Fruit fly (Drosophila melanogaster): ENCODE measurements around the gene Acsx2.
A peak's percentile ranks its signal among the peaks of the same experiment; 100 is the strongest.

Gene Acsx2

dm6 chr3R:19788770-19789169, 10.2 kb downstream of the Acsx2 start:
- TF ChIP-seq crol (GFP tag; IDR thresholded peaks at IDR 0.05): no peak
- TF ChIP-seq CG15479 (GFP tag; optimal IDR thresholded peaks at IDR 0.05): no peak
- no peak for TF ChIP-seq ewg (GFP tag; optimal IDR thresholded peaks at IDR 0.05)
- TF ChIP-seq H15 (GFP tag; IDR thresholded peaks at IDR 0.05): no peak
- TF ChIP-seq bsh (GFP tag; optimal IDR thresholded peaks at IDR 0.05): no peak
- TF ChIP-seq CG10209 (GFP tag; optimal IDR thresholded peaks at IDR 0.05): no peak
- TF ChIP-seq CG18619 (GFP tag; optimal IDR thresholded peaks at IDR 0.05): no peak
- TF ChIP-seq CG6272 (GFP tag; IDR thresholded peaks at IDR 0.05): no peak
- TF ChIP-seq CG7357 (GFP tag; IDR thresholded peaks at IDR 0.05): no peak
- TF ChIP-seq sim (GFP tag; IDR thresholded peaks at IDR 0.05): no peak
- no peak for TF ChIP-seq CG14050 (GFP tag; IDR thresholded peaks at IDR 0.05)
- no peak for TF ChIP-seq slou (GFP tag; optimal IDR thresholded peaks at IDR 0.05)
- TF ChIP-seq fd64A (GFP tag; optimal IDR thresholded peaks at IDR 0.05): no peak

- no peak for TF ChIP-seq CG16779 (GFP tag; IDR thresholded peaks at IDR 0.05)
- TF ChIP-seq Bgb (GFP tag; IDR thresholded peaks at IDR 0.05; ENCODE audit: partially characterized antibody): peak; percentile 78
- TF ChIP-seq CG17912 (GFP tag; optimal IDR thresholded peaks at IDR 0.05): no peak
- no peak for TF ChIP-seq nau (GFP tag; optimal IDR thresholded peaks at IDR 0.05)
- TF ChIP-seq PHDP (tag; optimal IDR thresholded peaks at IDR 0.05): no peak
- peak; percentile 81 for TF ChIP-seq bbx (GFP tag; IDR thresholded peaks at IDR 0.05; ENCODE audit: partially characterized antibody)
- TF ChIP-seq CG13287 (GFP tag; IDR thresholded peaks at IDR 0.05; ENCODE audit: partially characterized antibody): peak; percentile 61; the same call in 1 of the 2 replicates
- no peak for TF ChIP-seq CG12769 (tag; optimal IDR thresholded peaks at IDR 0.05)
- TF ChIP-seq amos (GFP tag; IDR thresholded peaks at IDR 0.05; ENCODE audit: partially characterized antibody): peak; percentile 82
- TF ChIP-seq Opbp (GFP tag; IDR thresholded peaks at IDR 0.05; ENCODE audit: partially characterized antibody): peak; percentile 91
- no peak for TF ChIP-seq CG7357 (GFP tag; IDR thresholded peaks at IDR 0.05)
- no peak for TF ChIP-seq CG10462 (GFP tag; optimal IDR thresholded peaks at IDR 0.05)
- no peak for TF ChIP-seq NC2α (GFP tag; optimal IDR thresholded peaks at IDR 0.05)
- TF ChIP-seq CG7963 (GFP tag; IDR thresholded peaks at IDR 0.05; ENCODE audit: partially characterized antibody): peak; percentile 85
- TF ChIP-seq ttk (GFP tag; IDR thresholded peaks at IDR 0.05): no peak
- no peak for TF ChIP-seq CG17568 (GFP tag; optimal IDR thresholded peaks at IDR 0.05)
- no peak for TF ChIP-seq nerfin-1 (tag; optimal IDR thresholded peaks at IDR 0.05)
- no peak for TF ChIP-seq Neu2 (GFP tag; optimal IDR thresholded peaks at IDR 0.05; ENCODE audit: borderline replicate concordance)
- no peak for TF ChIP-seq Poxn (GFP tag; IDR thresholded peaks at IDR 0.05)
- TF ChIP-seq sna (GFP tag; IDR thresholded peaks at IDR 0.05; ENCODE audit: partially characterized antibody): peak; percentile 61
- no peak for TF ChIP-seq CG4730 (GFP tag; IDR thresholded peaks at IDR 0.05)
- peak; percentile 73 for TF ChIP-seq tna (GFP tag; IDR thresholded peaks at IDR 0.05; ENCODE audit: partially characterized antibody)
- TF ChIP-seq chinmo (GFP tag; IDR thresholded peaks at IDR 0.05; ENCODE audit: partially characterized antibody): peak; percentile 72; the same call in 1 of the 4 replicates
- TF ChIP-seq CG1832 (GFP tag; optimal IDR thresholded peaks at IDR 0.05): no peak
- peak; percentile 99 for TF ChIP-seq Bdp1 (GFP tag; optimal IDR thresholded peaks at IDR 0.05)
- no peak for TF ChIP-seq Camta (GFP tag; optimal IDR thresholded peaks at IDR 0.05)
- TF ChIP-seq zen2 (GFP tag; IDR thresholded peaks at IDR 0.05; ENCODE audit: partially characterized antibody): peak; percentile 68; the same call in 2 of the 3 replicates
- no peak for TF ChIP-seq cas (GFP tag; IDR thresholded peaks at IDR 0.05)
- TF ChIP-seq Dll (GFP tag; IDR thresholded peaks at IDR 0.05; ENCODE audit: partially characterized antibody): peak; percentile 50; the same call in 2 of the 4 replicates
- no peak for TF ChIP-seq MESR4 (GFP tag; optimal IDR thresholded peaks at IDR 0.05)
- TF ChIP-seq CG1603 (tag; optimal IDR thresholded peaks at IDR 0.05): no peak
- no peak for TF ChIP-seq hkb (optimal IDR thresholded peaks at IDR 0.05)
- TF ChIP-seq hkb (GFP tag; IDR thresholded peaks at IDR 0.05): no peak
- 0 out of 2 replicates have a peak, but pooled peaks have one; percentile 4 for TF ChIP-seq wdn (GFP tag; IDR thresholded peaks at IDR 0.05)
- no peak for TF ChIP-seq CG4404 (GFP tag; IDR thresholded peaks at IDR 0.05)
Observed at dm6 chr3R:19789942-19790774, 11.6 kb downstream of the Acsx2 start.
